Worm (Caenorhabditis elegans): ENCODE data around the gene lact-1.

The lact-1 gene

ce11 chrX:7260327-7261019 lies at the start of gene lact-1:
Gene lact-1, minus strand, starts transcription at chrX:7260377.
- TF ChIP-seq B0310.2 (tag; optimal IDR thresholded peaks at IDR 0.05) (no peak), scrt-1 (GFP tag; IDR thresholded peaks at IDR 0.05) (no peak), aly-1 (tag; optimal IDR thresholded peaks at IDR 0.05) (no peak), hnd-1 (tag; optimal IDR thresholded peaks at IDR 0.05) (no peak), ceh-13 (GFP tag; optimal IDR thresholded peaks at IDR 0.05) (no peak), tbx-37 (GFP tag; conservative IDR thresholded peaks at IDR 0.05) (no peak), hmbx-1 (tag; optimal IDR thresholded peaks at IDR 0.05) (no peak), hmg-4 (GFP tag; optimal IDR thresholded peaks at IDR 0.05) (no peak), tra-4 (tag; optimal IDR thresholded peaks at IDR 0.05) (no peak), flt-1 (GFP tag; IDR thresholded peaks at IDR 0.05) (no peak), pes-1 (GFP tag; IDR thresholded peaks at IDR 0.05) (no peak), ama-1 (optimal IDR thresholded peaks at IDR 0.05) (no peak), ets-7 (tag; optimal IDR thresholded peaks at IDR 0.05) (no peak)

- peak; percentile 8; the same call in 1 of the 2 replicates for TF ChIP-seq scrt-1 (GFP tag; IDR thresholded peaks at IDR 0.05)
- TF ChIP-seq ama-1 (optimal IDR thresholded peaks at IDR 0.05), result no peak
These were observed 49.6 kb upstream of the lact-1 start, which contains the start of the genes his-38 and his-40 for ce11 chrX:7309775-7310174. Gene his-38, minus strand, starts transcription at chrX:7309875. Gene his-40, plus strand, starts transcription at chrX:7310110.

- no peak for TF ChIP-seq ama-1 (optimal IDR thresholded peaks at IDR 0.05)
- TF ChIP-seq scrt-1 (GFP tag; IDR thresholded peaks at IDR 0.05), result no peak
- no peak for TF ChIP-seq B0310.2 (tag; optimal IDR thresholded peaks at IDR 0.05)
- TF ChIP-seq hmg-4 (GFP tag; optimal IDR thresholded peaks at IDR 0.05), result peak; percentile 13
- TF ChIP-seq aly-1 (tag; optimal IDR thresholded peaks at IDR 0.05), result no peak
- no peak for TF ChIP-seq hmbx-1 (tag; optimal IDR thresholded peaks at IDR 0.05)
- TF ChIP-seq hnd-1 (tag; optimal IDR thresholded peaks at IDR 0.05), result no peak
- TF ChIP-seq tra-4 (tag; optimal IDR thresholded peaks at IDR 0.05), result no peak
- TF ChIP-seq pes-1 (GFP tag; IDR thresholded peaks at IDR 0.05), result no peak
- no peak for TF ChIP-seq tbx-11 (GFP tag; IDR thresholded peaks at IDR 0.05)
- TF ChIP-seq ets-7 (tag; optimal IDR thresholded peaks at IDR 0.05), result no peak
- peak; percentile 8 for TF ChIP-seq F13C5.2 (tag; optimal IDR thresholded peaks at IDR 0.05)
- TF ChIP-seq ceh-36 (tag; optimal IDR thresholded peaks at IDR 0.05), result no peak
- TF ChIP-seq flt-1 (GFP tag; IDR thresholded peaks at IDR 0.05), result no peak
- no peak for TF ChIP-seq sea-1 (GFP tag; conservative IDR thresholded peaks at IDR 0.05)
These were observed 46.3 kb upstream of the lact-1 start for ce11 chrX:7306434-7306833.

ce11 chrX:7305520-7306186 lies 45.5 kb upstream of the lact-1 start, which contains the start of gene sur-5:
Gene sur-5, minus strand, starts transcription at chrX:7305570.
- no peak for TF ChIP-seq hmbx-1 (tag; optimal IDR thresholded peaks at IDR 0.05)
- no peak for TF ChIP-seq tbx-37 (GFP tag; conservative IDR thresholded peaks at IDR 0.05)
- no peak for TF ChIP-seq tra-4 (tag; optimal IDR thresholded peaks at IDR 0.05)
- no peak for TF ChIP-seq scrt-1 (GFP tag; IDR thresholded peaks at IDR 0.05)
- no peak for TF ChIP-seq hmg-4 (GFP tag; optimal IDR thresholded peaks at IDR 0.05)
- no peak for TF ChIP-seq ets-7 (tag; optimal IDR thresholded peaks at IDR 0.05)

ce11 chrX:7303115-7303514 lies 42.9 kb upstream of the lact-1 start:
- TF ChIP-seq tbx-11 (GFP tag; IDR thresholded peaks at IDR 0.05) (no peak), sea-1 (GFP tag; conservative IDR thresholded peaks at IDR 0.05) (no peak), flt-1 (GFP tag; IDR thresholded peaks at IDR 0.05) (no peak), hmg-4 (GFP tag; optimal IDR thresholded peaks at IDR 0.05) (no peak), F13C5.2 (tag; optimal IDR thresholded peaks at IDR 0.05) (no peak), ets-7 (tag; optimal IDR thresholded peaks at IDR 0.05) (no peak), scrt-1 (GFP tag; IDR thresholded peaks at IDR 0.05) (no peak), ama-1 (optimal IDR thresholded peaks at IDR 0.05) (no peak), hnd-1 (tag; optimal IDR thresholded peaks at IDR 0.05) (no peak), tbx-37 (GFP tag; conservative IDR thresholded peaks at IDR 0.05) (no peak), tra-4 (tag; optimal IDR thresholded peaks at IDR 0.05) (no peak)

ce11 chrX:7298652-7299051 lies 38.5 kb upstream of the lact-1 start, which contains the start of gene K03A1.4:
Gene K03A1.4, minus strand, starts transcription at chrX:7298752.
- TF ChIP-seq tra-4 (tag; optimal IDR thresholded peaks at IDR 0.05) (no peak), hmbx-1 (tag; optimal IDR thresholded peaks at IDR 0.05) (no peak), ceh-13 (GFP tag; optimal IDR thresholded peaks at IDR 0.05) (no peak), ama-1 (optimal IDR thresholded peaks at IDR 0.05) (no peak), tbx-37 (GFP tag; conservative IDR thresholded peaks at IDR 0.05) (no peak)

ce11 chrX:7296310-7296709 lies 36.1 kb upstream of the lact-1 start:
- TF ChIP-seq aly-1 (tag; optimal IDR thresholded peaks at IDR 0.05) (no peak), ceh-13 (GFP tag; optimal IDR thresholded peaks at IDR 0.05) (no peak), ets-7 (tag; optimal IDR thresholded peaks at IDR 0.05) (no peak), tbx-11 (GFP tag; IDR thresholded peaks at IDR 0.05) (no peak), tra-4 (tag; optimal IDR thresholded peaks at IDR 0.05) (no peak)

ce11 chrX:7291810-7292209 lies 31.6 kb upstream of the lact-1 start, which contains the start of gene lron-7:
Gene lron-7, plus strand, starts transcription at chrX:7292132.
- no peak for TF ChIP-seq ceh-13 (GFP tag; optimal IDR thresholded peaks at IDR 0.05)
- TF ChIP-seq tra-4 (tag; optimal IDR thresholded peaks at IDR 0.05), result no peak
- no peak for TF ChIP-seq scrt-1 (GFP tag; IDR thresholded peaks at IDR 0.05)
- TF ChIP-seq tbx-37 (GFP tag; conservative IDR thresholded peaks at IDR 0.05), result no peak
- TF ChIP-seq F13C5.2 (tag; optimal IDR thresholded peaks at IDR 0.05), result no peak
- TF ChIP-seq pes-1 (GFP tag; IDR thresholded peaks at IDR 0.05), result no peak
- TF ChIP-seq B0310.2 (tag; optimal IDR thresholded peaks at IDR 0.05), result no peak
- TF ChIP-seq ceh-36 (tag; optimal IDR thresholded peaks at IDR 0.05), result no peak
- no peak for TF ChIP-seq hmbx-1 (tag; optimal IDR thresholded peaks at IDR 0.05)
- no peak for TF ChIP-seq aly-1 (tag; optimal IDR thresholded peaks at IDR 0.05)
- no peak for TF ChIP-seq flt-1 (GFP tag; IDR thresholded peaks at IDR 0.05)
- TF ChIP-seq hmg-4 (GFP tag; optimal IDR thresholded peaks at IDR 0.05), result no peak
- TF ChIP-seq ets-7 (tag; optimal IDR thresholded peaks at IDR 0.05), result no peak
- TF ChIP-seq tbx-11 (GFP tag; IDR thresholded peaks at IDR 0.05), result no peak
- no peak for TF ChIP-seq ama-1 (optimal IDR thresholded peaks at IDR 0.05)
- no peak for TF ChIP-seq hnd-1 (tag; optimal IDR thresholded peaks at IDR 0.05)
- no peak for TF ChIP-seq sea-1 (GFP tag; conservative IDR thresholded peaks at IDR 0.05)

Data from whole organism, early embryonic.